Worm (Caenorhabditis elegans) whole organism, mixed stage, embryonic: Measurements from ENCODE around the gene hsp-75.

Source experiments
- blmp-1 ChIP-seq: fragments of 150-350 bp; optimal IDR thresholded peaks from 2 replicates; lab custom pipeline; 2014; ENCODE audit warnings: missing biosample characterization, missing genetic modification characterization
- ceh-83 ChIP-seq: fragments of 200-800 bp; sonication (Bioruptor generic); optimal IDR thresholded peaks from 2 replicates; lab custom pipeline; 2018; ENCODE audit warnings: mild to moderate bottlenecking, missing genetic modification characterization, missing compliant biosample characterization
- elt-3 ChIP-seq: fragments of 150-350 bp; optimal IDR thresholded peaks from 2 replicates; lab custom pipeline; 2014; ENCODE audit warnings: missing biosample characterization, missing genetic modification characterization
- lin-13 ChIP-seq: fragments of 150-350 bp; optimal IDR thresholded peaks from 2 replicates; lab custom pipeline; 2014; ENCODE audit warnings: missing biosample characterization, missing genetic modification characterization
- lsy-2 ChIP-seq: fragments of 150-350 bp; optimal IDR thresholded peaks from 2 replicates; lab custom pipeline; 2014; ENCODE audit warnings: missing biosample characterization, missing genetic modification characterization
- mab-5 ChIP-seq: fragments of 150-350 bp; optimal IDR thresholded peaks from 2 replicates; lab custom pipeline; 2014; ENCODE audit warnings: missing biosample characterization, missing genetic modification characterization
- nhr-12 ChIP-seq: fragments of 150-350 bp; optimal IDR thresholded peaks from 2 replicates; lab custom pipeline; 2014; ENCODE audit warnings: missing biosample characterization, missing genetic modification characterization
- nhr-28 ChIP-seq: fragments of 150-350 bp; optimal IDR thresholded peaks from 2 replicates; lab custom pipeline; 2014; ENCODE audit warnings: missing biosample characterization, missing genetic modification characterization
- nhr-76 ChIP-seq: sonication (generic microtip); optimal IDR thresholded peaks from 2 replicates; lab custom pipeline; 2017; ENCODE audit warnings: missing biosample characterization, missing genetic modification characterization
- unc-62 ChIP-seq: fragments of 150-350 bp; optimal IDR thresholded peaks from 2 replicates; lab custom pipeline; 2014; ENCODE audit warnings: missing biosample characterization, missing genetic modification reagents, missing genetic modification characterization
- zip-8 ChIP-seq: fragments of 150-350 bp; optimal IDR thresholded peaks from 2 replicates; lab custom pipeline; 2014; ENCODE audit warnings: missing biosample characterization, missing genetic modification characterization
- ztf-11 ChIP-seq: fragments of 150-350 bp; optimal IDR thresholded peaks from 2 replicates; lab custom pipeline; 2014; ENCODE audit warnings: missing biosample characterization, missing genetic modification characterization

DNA sequence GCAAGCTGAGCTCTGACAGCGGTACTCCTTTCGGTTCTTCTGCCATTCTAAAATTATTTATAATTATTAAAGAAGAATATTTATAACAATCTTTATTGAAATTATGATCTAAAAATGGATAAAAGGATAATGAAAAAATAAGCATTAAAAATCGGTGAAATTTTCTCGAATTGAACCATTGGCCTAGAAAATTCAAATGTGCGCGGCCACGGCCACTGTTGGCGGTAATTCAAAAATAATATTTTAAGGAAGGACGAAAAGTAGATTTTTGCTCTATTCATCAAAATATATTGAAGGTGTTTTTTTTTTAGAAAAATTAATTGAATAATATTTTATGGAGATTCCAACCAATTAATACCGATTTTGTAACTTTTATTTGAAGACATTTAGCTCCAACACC, 27.7 kb downstream of the hsp-75 start, which contains the start of gene pfd-5:
- TF ChIP-seq nhr-28 (tag; lab: Kevin White, UChicago) (no peak), ztf-11 (tag; lab: Kevin White, UChicago) (no peak), elt-3 (no peak), unc-62 (GFP tag; lab: Kevin White, UChicago) (no peak), zip-8 (tag; lab: Kevin White, UChicago) (no peak), mab-5 (tag; lab: Kevin White, UChicago) (no peak), lin-13 (no peak), blmp-1 (tag; lab: Kevin White, UChicago) (no peak), lsy-2 (tag; lab: Kevin White, UChicago) (peak; percentile 65), ceh-83 (GFP tag; lab: Kevin White, UChicago) (no peak), nhr-12 (tag; lab: Kevin White, UChicago) (no peak), nhr-76 (tag; lab: Kevin White, UChicago) (no peak)
